Fruit fly (Drosophila melanogaster) whole organism, wandering third instar larva: ENCODE results near the gene Lrr47.

Experiments
- Abd-B ChIP-seq: fragments of >200 bp; optimal IDR thresholded peaks from 2 replicates; lab custom pipeline; 2017; ENCODE audit warnings: missing biosample characterization, missing genetic modification characterization
- CG32264 ChIP-seq: fragments of 200-800 bp; sonication (Bioruptor generic); optimal IDR thresholded peaks from 2 replicates; lab custom pipeline; 2016; ENCODE audit warnings: missing biosample characterization, missing genetic modification characterization
- CG9705 ChIP-seq: fragments of 200-800 bp; sonication (Bioruptor generic); optimal IDR thresholded peaks from 2 replicates; lab custom pipeline; 2018; ENCODE audit warnings: missing biosample characterization, mild to moderate bottlenecking, missing genetic modification characterization
- CrebA ChIP-seq: fragments of 200-800 bp; sonication (Bioruptor generic); optimal IDR thresholded peaks from 2 replicates; lab custom pipeline; 2016; ENCODE audit warnings: missing biosample characterization, mild to moderate bottlenecking, missing genetic modification characterization, borderline replicate concordance
- Dfd ChIP-seq: fragments of >200 bp; optimal IDR thresholded peaks from 2 replicates; lab custom pipeline; 2017; ENCODE audit warnings: missing biosample characterization, missing genetic modification characterization
- Dif ChIP-seq: fragments of 200-275, 200-300 bp; sonication (Bioruptor generic); optimal IDR thresholded peaks from 2 replicates; lab custom pipeline; 2018; ENCODE audit warnings: missing biosample characterization, missing genetic modification characterization; ENCODE audit not compliant: partially characterized antibody
- GATAd ChIP-seq: sonication (Bioruptor generic); optimal IDR thresholded peaks from 2 replicates; lab custom pipeline; 2016; ENCODE audit warnings: missing biosample characterization, missing genetic modification characterization
- HLH106 ChIP-seq: fragments of 200-800 bp; optimal IDR thresholded peaks from 3 replicates; lab custom pipeline; 2019; ENCODE audit warnings: missing biosample characterization, mild to moderate bottlenecking, missing genetic modification characterization, moderate library complexity
- Hnf4 ChIP-seq: fragments of 200-800 bp; sonication (Bioruptor generic); optimal IDR thresholded peaks from 2 replicates; lab custom pipeline; 2016; ENCODE audit warnings: missing biosample characterization, mild to moderate bottlenecking, missing genetic modification characterization
- Hr78 ChIP-seq: fragments of >200 bp; optimal IDR thresholded peaks from 2 replicates; lab custom pipeline; 2017; ENCODE audit warnings: missing biosample characterization, missing genetic modification characterization
- Hr83 ChIP-seq: fragments of 200-300 bp; sonication (Bioruptor generic); optimal IDR thresholded peaks from 2 replicates; lab custom pipeline; 2016; ENCODE audit warnings: missing biosample characterization, mild to moderate bottlenecking, missing genetic modification characterization, moderate library complexity; ENCODE audit not compliant: poor library complexity, severe bottlenecking
- Jra ChIP-seq: sonication (Bioruptor generic); optimal IDR thresholded peaks from 2 replicates; lab custom pipeline; 2016; ENCODE audit warnings: missing biosample characterization, missing genetic modification characterization
- Mio ChIP-seq: sonication (Bioruptor generic); optimal IDR thresholded peaks from 2 replicates; lab custom pipeline; 2016; ENCODE audit warnings: missing biosample characterization, missing genetic modification characterization
- Myc ChIP-seq: fragments of >200 bp; optimal IDR thresholded peaks from 2 replicates; lab custom pipeline; 2017
- N ChIP-seq: fragments of >200 bp; optimal IDR thresholded peaks from 2 replicates; lab custom pipeline; 2018; ENCODE audit warnings: missing biosample characterization, missing external identifiers, missing genetic modification characterization
- OdsH ChIP-seq: fragments of 200-800 bp; sonication (Bioruptor generic); optimal IDR thresholded peaks from 2 replicates; lab custom pipeline; 2016; ENCODE audit warnings: missing biosample characterization, mild to moderate bottlenecking, missing genetic modification characterization
- Rel ChIP-seq, 2 experiments: fragments of 200-800 bp; sonication (Bioruptor generic) in 1 of 2; optimal IDR thresholded peaks; 2 replicates in 1 of 2; 3 replicates in 1 of 2; lab custom pipeline; 2016 to 2019; ENCODE audit warnings: mild to moderate bottlenecking in 2 of 2, missing biosample characterization in 2 of 2, missing genetic modification characterization in 2 of 2, moderate library complexity in 1 of 2
- Sp1 ChIP-seq: fragments of 200-800 bp; sonication (Bioruptor generic); optimal IDR thresholded peaks from 3 replicates; lab custom pipeline; 2019; ENCODE audit warnings: missing biosample characterization, mild to moderate bottlenecking, missing genetic modification characterization, moderate library complexity
- Vsx2 ChIP-seq: fragments of 200-300, 225-300 bp; sonication (Bioruptor generic); optimal IDR thresholded peaks from 2 replicates; lab custom pipeline; 2018; ENCODE audit warnings: missing biosample characterization, missing genetic modification characterization; ENCODE audit not compliant: partially characterized antibody
- br ChIP-seq: fragments of 200-800 bp; sonication (Bioruptor generic); optimal IDR thresholded peaks from 2 replicates; lab custom pipeline; 2016; ENCODE audit warnings: missing biosample characterization, missing genetic modification characterization
- brk ChIP-seq: fragments of 200-800 bp; sonication (Bioruptor generic); optimal IDR thresholded peaks from 2 replicates; lab custom pipeline; 2016; ENCODE audit warnings: missing biosample characterization, mild to moderate bottlenecking, missing genetic modification characterization
- dl ChIP-seq, 2 experiments: fragments of 175-275, 200-275 bp in 1 of 2; fragments of 200-275 bp in 1 of 2; sonication (Bioruptor generic); optimal IDR thresholded peaks; lab custom pipeline; 2018; ENCODE audit warnings: mild to moderate bottlenecking in 2 of 2, missing biosample characterization in 2 of 2, missing genetic modification characterization in 2 of 2, moderate library complexity in 2 of 2; ENCODE audit not compliant: partially characterized antibody in 2 of 2, insufficient read depth in 1 of 2
- dmrt93B ChIP-seq: fragments of 200-800 bp; sonication (Bioruptor generic); optimal IDR thresholded peaks from 2 replicates; lab custom pipeline; 2018; ENCODE audit warnings: missing biosample characterization, mild to moderate bottlenecking, missing genetic modification characterization
- dsf ChIP-seq: sonication (Bioruptor generic); optimal IDR thresholded peaks from 2 replicates; lab custom pipeline; 2016; ENCODE audit warnings: missing biosample characterization, missing genetic modification characterization, borderline replicate concordance
- ey ChIP-seq: fragments of 200-800 bp; sonication (Bioruptor generic); optimal IDR thresholded peaks from 2 replicates; lab custom pipeline; 2016; ENCODE audit warnings: missing biosample characterization, missing genetic modification characterization
- foxo ChIP-seq, 2 experiments: fragments of 200-800 bp; sonication (Bioruptor generic); optimal IDR thresholded peaks; 2 replicates in 1 of 2; 3 replicates in 1 of 2; lab custom pipeline; 2016 to 2017; ENCODE audit warnings: missing biosample characterization in 2 of 2, missing genetic modification characterization in 2 of 2
- fru ChIP-seq: fragments of 200-800 bp; sonication (Bioruptor generic); optimal IDR thresholded peaks from 3 replicates; lab custom pipeline; 2016; ENCODE audit warnings: missing biosample characterization, mild to moderate bottlenecking, missing genetic modification characterization
- h ChIP-seq: fragments of 200-800 bp; sonication (Bioruptor generic); optimal IDR thresholded peaks from 3 replicates; lab custom pipeline; 2016; ENCODE audit warnings: missing biosample characterization, mild to moderate bottlenecking, missing genetic modification characterization
- jim ChIP-seq: fragments of 175-275, 200-325 bp; sonication (Bioruptor generic); optimal IDR thresholded peaks from 2 replicates; lab custom pipeline; 2016; ENCODE audit warnings: missing biosample characterization, mild to moderate bottlenecking, missing genetic modification characterization
- lola ChIP-seq: fragments of >200 bp; optimal IDR thresholded peaks from 2 replicates; lab custom pipeline; 2017; ENCODE audit warnings: missing biosample characterization, missing genetic modification characterization
- pan ChIP-seq: fragments of >200 bp; optimal IDR thresholded peaks from 2 replicates; lab custom pipeline; 2017
- psq ChIP-seq: fragments of 200-800 bp; sonication (Bioruptor generic); optimal IDR thresholded peaks from 3 replicates; lab custom pipeline; 2017; ENCODE audit warnings: missing biosample characterization, mild to moderate bottlenecking, missing genetic modification characterization, moderate library complexity
- rgr ChIP-seq: fragments of 200-800 bp; sonication (Bioruptor generic); optimal IDR thresholded peaks from 3 replicates; lab custom pipeline; 2016; ENCODE audit warnings: missing biosample characterization, mild to moderate bottlenecking, missing genetic modification characterization
- sage ChIP-seq: fragments of 200-800 bp; sonication (Bioruptor generic); optimal IDR thresholded peaks from 2 replicates; lab custom pipeline; 2016; ENCODE audit warnings: missing biosample characterization, mild to moderate bottlenecking, missing genetic modification characterization
- sv ChIP-seq: fragments of 200-800 bp; sonication (Bioruptor generic); optimal IDR thresholded peaks from 3 replicates; lab custom pipeline; 2016; ENCODE audit warnings: missing biosample characterization, missing genetic modification characterization
- tai ChIP-seq: sonication (Bioruptor generic); optimal IDR thresholded peaks from 2 replicates; lab custom pipeline; 2016; ENCODE audit warnings: missing biosample characterization, missing genetic modification characterization
- usp ChIP-seq: fragments of >200 bp; optimal IDR thresholded peaks from 2 replicates; lab custom pipeline; 2017; ENCODE audit warnings: missing biosample characterization, missing genetic modification characterization
- woc ChIP-seq: sonication (Bioruptor generic); optimal IDR thresholded peaks from 2 replicates; lab custom pipeline; 2016; ENCODE audit warnings: missing biosample characterization, mild to moderate bottlenecking, missing genetic modification characterization

Lrr47 gene

DNA sequence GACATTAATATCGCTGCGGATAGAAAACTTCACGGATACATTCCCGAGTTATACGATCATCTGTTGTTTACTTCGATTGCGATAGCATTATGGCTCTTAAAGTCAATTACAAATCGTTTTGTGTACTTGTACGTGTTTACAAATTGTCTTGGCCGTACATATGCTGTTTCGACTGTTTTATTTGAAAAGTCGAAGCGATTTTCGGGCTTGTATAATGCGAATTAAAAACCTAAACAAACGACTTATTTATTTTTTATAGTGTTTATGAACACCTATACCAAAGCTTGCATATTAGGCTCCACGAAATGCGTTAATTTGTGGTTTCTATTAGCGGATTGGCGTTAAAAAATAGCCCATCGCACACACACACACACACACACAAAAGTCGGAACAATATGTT, 44.9 kb upstream of the Lrr47 start:
- no peak for TF ChIP-seq Mio (GFP tag; lab: Kevin White, UChicago)
- TF ChIP-seq dsf (GFP tag; lab: Kevin White, UChicago), result no peak

DNA sequence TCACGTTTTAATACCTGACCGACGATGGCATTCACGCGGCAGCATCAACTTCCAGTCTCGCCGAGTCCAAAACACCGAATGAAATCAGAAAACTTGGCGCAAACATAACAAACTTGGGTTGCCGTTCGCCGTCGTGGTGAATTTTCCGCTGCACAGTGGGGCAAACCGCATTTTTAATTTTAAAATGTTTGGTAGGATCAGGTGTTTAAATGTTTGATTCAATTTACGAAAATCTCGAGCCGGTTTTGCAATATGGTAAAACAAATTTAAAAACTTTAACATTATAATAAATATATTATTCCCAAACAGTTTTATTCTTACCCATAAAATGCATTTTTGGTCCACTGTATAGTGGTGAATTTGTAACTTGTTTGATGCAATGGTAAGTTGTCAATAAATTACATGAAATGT, 42.9 kb upstream of the Lrr47 start, which contains the start of gene RluA-1:
Gene RluA-1, minus strand, starts transcription at position 82 of the 411 bp plus-strand sequence.
- TF ChIP-seq brk (GFP tag; lab: Kevin White, UChicago) (peak; percentile 84), foxo (GFP tag; optimal IDR thresholded peaks at IDR 0.05; lab: Kevin White, UChicago) (peak in 1 of 2 experiments; percentile 93), N (GFP tag; lab: Kevin White, UChicago) (no peak), psq (GFP tag; lab: Kevin White, UChicago) (peak; percentile 86), Myc (no peak), jim (GFP tag; lab: Kevin White, UChicago) (no peak), rgr (GFP tag; lab: Kevin White, UChicago) (peak; percentile 94), HLH106 (tag; lab: Kevin White, UChicago) (peak; percentile 95), Dfd (no peak), Dif (GFP tag; lab: Kevin White, UChicago) (no peak), tai (GFP tag; lab: Kevin White, UChicago) (peak; percentile 32), usp (no peak), dmrt93B (peak; percentile 83), Hr78 (GFP tag; lab: Kevin White, UChicago) (no peak), lola (GFP tag; lab: Kevin White, UChicago) (no peak), CG32264 (GFP tag; lab: Kevin White, UChicago) (peak; percentile 53), CrebA (GFP tag; lab: Kevin White, UChicago) (no peak), Hnf4 (GFP tag; lab: Kevin White, UChicago) (peak; percentile 74), sv (GFP tag; lab: Kevin White, UChicago) (peak; percentile 99), Rel (GFP tag; optimal IDR thresholded peaks at IDR 0.05; lab: Kevin White, UChicago) (peak; percentile 49), Rel (tag; optimal IDR thresholded peaks at IDR 0.05; lab: Kevin White, UChicago) (peak; percentile 86), Hr83 (GFP tag; lab: Kevin White, UChicago) (peak; percentile 35), Mio (GFP tag; lab: Kevin White, UChicago) (peak; percentile 26), dsf (GFP tag; lab: Kevin White, UChicago) (peak; percentile 43), dl (GFP tag; optimal IDR thresholded peaks at IDR 0.05; lab: Kevin White, UChicago; ENCODE audit: insufficient read depth in 1 of 2, partially characterized antibody in 2 of 2) (no peak), pan (lab: Kevin White, UChicago) (no peak), OdsH (GFP tag; lab: Kevin White, UChicago) (peak; percentile 90), ey (GFP tag; lab: Kevin White, UChicago) (peak; percentile 74), Sp1 (GFP tag; lab: Kevin White, UChicago) (peak; percentile 93), Vsx2 (GFP tag; lab: Kevin White, UChicago) (no peak), GATAd (GFP tag; lab: Kevin White, UChicago) (no peak), CG9705 (peak; percentile 87), Abd-B (GFP tag; lab: Kevin White, UChicago) (no peak), h (GFP tag; lab: Kevin White, UChicago) (peak; percentile 93), fru (no peak), sage (peak; percentile 69), woc (GFP tag; lab: Kevin White, UChicago) (peak; percentile 47), Jra (GFP tag; lab: Kevin White, UChicago) (no peak), br (peak; percentile 86)

DNA sequence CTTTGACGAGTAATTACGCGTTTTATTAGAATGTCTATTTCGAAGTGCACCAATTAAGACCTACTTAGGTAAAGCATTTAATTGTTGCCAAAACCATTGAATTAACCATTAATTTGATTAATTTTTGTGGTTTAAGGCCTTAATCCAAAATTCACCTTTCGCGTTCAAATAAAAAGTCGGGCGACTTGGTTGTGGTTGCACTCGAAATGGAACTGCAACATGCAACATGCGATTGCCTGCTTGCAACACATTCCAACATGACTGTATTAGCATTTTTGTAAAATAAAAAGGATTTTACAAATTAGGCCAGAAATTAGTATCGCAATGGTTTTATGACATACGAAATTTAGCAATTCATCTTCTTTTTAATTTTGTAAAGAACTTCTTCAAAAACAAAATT, 42.3 kb upstream of the Lrr47 start:
- TF ChIP-seq fru (no peak), Vsx2 (GFP tag; lab: Kevin White, UChicago) (no peak), Hr83 (GFP tag; lab: Kevin White, UChicago) (no peak), brk (GFP tag; lab: Kevin White, UChicago) (no peak), sage (no peak), Mio (GFP tag; lab: Kevin White, UChicago) (no peak), Jra (GFP tag; lab: Kevin White, UChicago) (no peak), Abd-B (GFP tag; lab: Kevin White, UChicago) (no peak), OdsH (GFP tag; lab: Kevin White, UChicago) (no peak), rgr (GFP tag; lab: Kevin White, UChicago) (no peak), ey (GFP tag; lab: Kevin White, UChicago) (no peak), psq (GFP tag; lab: Kevin White, UChicago) (no peak), foxo (GFP tag; optimal IDR thresholded peaks at IDR 0.05; lab: Kevin White, UChicago) (no peak)
